Fruit fly (Drosophila melanogaster) whole organism, wandering third instar larva: ENCODE results near the gene NPF.

Experiments used
- Hr83 ChIP-seq: fragments of 200-300 bp; sonication (Bioruptor generic); optimal IDR thresholded peaks from 2 replicates; lab custom pipeline; 2016; ENCODE audit warnings: missing biosample characterization, mild to moderate bottlenecking, missing genetic modification characterization, moderate library complexity; ENCODE audit not compliant: poor library complexity, severe bottlenecking
- N ChIP-seq: fragments of >200 bp; optimal IDR thresholded peaks from 2 replicates; lab custom pipeline; 2018; ENCODE audit warnings: missing biosample characterization, missing external identifiers, missing genetic modification characterization
- OdsH ChIP-seq: fragments of 200-800 bp; sonication (Bioruptor generic); optimal IDR thresholded peaks from 2 replicates; lab custom pipeline; 2016; ENCODE audit warnings: missing biosample characterization, mild to moderate bottlenecking, missing genetic modification characterization
- dsf ChIP-seq: sonication (Bioruptor generic); optimal IDR thresholded peaks from 2 replicates; lab custom pipeline; 2016; ENCODE audit warnings: missing biosample characterization, missing genetic modification characterization, borderline replicate concordance
- psq ChIP-seq: fragments of 200-800 bp; sonication (Bioruptor generic); optimal IDR thresholded peaks from 3 replicates; lab custom pipeline; 2017; ENCODE audit warnings: missing biosample characterization, mild to moderate bottlenecking, missing genetic modification characterization, moderate library complexity
- sv ChIP-seq: fragments of 200-800 bp; sonication (Bioruptor generic); optimal IDR thresholded peaks from 3 replicates; lab custom pipeline; 2016; ENCODE audit warnings: missing biosample characterization, missing genetic modification characterization
- usp ChIP-seq: fragments of >200 bp; optimal IDR thresholded peaks from 2 replicates; lab custom pipeline; 2017; ENCODE audit warnings: missing biosample characterization, missing genetic modification characterization
- woc ChIP-seq: sonication (Bioruptor generic); optimal IDR thresholded peaks from 2 replicates; lab custom pipeline; 2016; ENCODE audit warnings: missing biosample characterization, mild to moderate bottlenecking, missing genetic modification characterization

dm6 chr3R:16650950-16651349, 41.9 kb downstream of the NPF start, which contains the start of gene Mettl4:
- no peak for TF ChIP-seq OdsH (GFP tag; lab: Kevin White, UChicago)
- no peak for TF ChIP-seq sv (GFP tag; lab: Kevin White, UChicago)
- no peak for TF ChIP-seq N (GFP tag; lab: Kevin White, UChicago)
- TF ChIP-seq Hr83 (GFP tag; lab: Kevin White, UChicago), result no peak
- no peak for TF ChIP-seq dsf
- TF ChIP-seq usp (GFP tag; lab: Kevin White, UChicago), result no peak
- TF ChIP-seq woc (GFP tag; lab: Kevin White, UChicago), result no peak
- no peak for TF ChIP-seq psq
